Worm (Caenorhabditis elegans): ENCODE measurements around the gene cnp-2.

- TF ChIP-seq blmp-1 (tag; optimal IDR thresholded peaks at IDR 0.05), result no peak
- no peak for TF ChIP-seq lin-13 (tag; optimal IDR thresholded peaks at IDR 0.05)
- TF ChIP-seq zip-8 (tag; optimal IDR thresholded peaks at IDR 0.05), result no peak
- TF ChIP-seq nhr-28 (tag; optimal IDR thresholded peaks at IDR 0.05), result no peak
- no peak for TF ChIP-seq nhr-237 (tag; optimal IDR thresholded peaks at IDR 0.05)
- no peak for TF ChIP-seq M03D4.4 (tag; optimal IDR thresholded peaks at IDR 0.05)
- TF ChIP-seq nhr-12 (tag; optimal IDR thresholded peaks at IDR 0.05), result no peak
- TF ChIP-seq sptf-1 (tag; optimal IDR thresholded peaks at IDR 0.05), result no peak
- TF ChIP-seq unc-120 (tag; optimal IDR thresholded peaks at IDR 0.05; ENCODE audit: poor library complexity, severe bottlenecking), result no peak
These were observed 34.6 kb downstream of the cnp-2 start for ce11 chrII:12795188-12795587.
